Fruit fly (Drosophila melanogaster) whole organism: Measurements from ENCODE around the gene CG18233.

Source experiments
- CG8478 ChIP-seq: fragments of >200 bp; optimal IDR thresholded peaks from 2 replicates; lab custom pipeline; 2018; ENCODE audit warnings: inconsistent platforms
- Dll ChIP-seq: fragments of >200 bp; optimal IDR thresholded peaks from 2 replicates; lab custom pipeline; 2017
- EcR ChIP-seq, 2 experiments: fragments of >200 bp; optimal IDR thresholded peaks; 2 replicates each; lab custom pipeline; 2017; ENCODE audit warnings: missing biosample characterization in 2 of 2, missing genetic modification characterization in 2 of 2, missing genetic modification reagents in 2 of 2
- pan ChIP-seq: fragments of >200 bp; optimal IDR thresholded peaks from 2 replicates; lab custom pipeline; 2017
- psq ChIP-seq: fragments of >200 bp; optimal IDR thresholded peaks from 2 replicates; lab custom pipeline; 2017
- usp ChIP-seq: fragments of >200 bp; optimal IDR thresholded peaks from 2 replicates; lab custom pipeline; 2017; ENCODE audit warnings: missing biosample characterization, missing genetic modification characterization, mixed read lengths

Gene CG18233

dm6 chr3L:18638487-18638886, 33.2 kb downstream of the CG18233 start:
- TF ChIP-seq Dll (lab: Kevin White, UChicago) (no peak), CG8478 (lab: Kevin White, UChicago) (no peak), EcR (GFP tag; optimal IDR thresholded peaks at IDR 0.05; lab: Kevin White, UChicago) (no peak), psq (lab: Kevin White, UChicago) (no peak), usp (no peak), pan (lab: Kevin White, UChicago) (no peak)

DNA sequence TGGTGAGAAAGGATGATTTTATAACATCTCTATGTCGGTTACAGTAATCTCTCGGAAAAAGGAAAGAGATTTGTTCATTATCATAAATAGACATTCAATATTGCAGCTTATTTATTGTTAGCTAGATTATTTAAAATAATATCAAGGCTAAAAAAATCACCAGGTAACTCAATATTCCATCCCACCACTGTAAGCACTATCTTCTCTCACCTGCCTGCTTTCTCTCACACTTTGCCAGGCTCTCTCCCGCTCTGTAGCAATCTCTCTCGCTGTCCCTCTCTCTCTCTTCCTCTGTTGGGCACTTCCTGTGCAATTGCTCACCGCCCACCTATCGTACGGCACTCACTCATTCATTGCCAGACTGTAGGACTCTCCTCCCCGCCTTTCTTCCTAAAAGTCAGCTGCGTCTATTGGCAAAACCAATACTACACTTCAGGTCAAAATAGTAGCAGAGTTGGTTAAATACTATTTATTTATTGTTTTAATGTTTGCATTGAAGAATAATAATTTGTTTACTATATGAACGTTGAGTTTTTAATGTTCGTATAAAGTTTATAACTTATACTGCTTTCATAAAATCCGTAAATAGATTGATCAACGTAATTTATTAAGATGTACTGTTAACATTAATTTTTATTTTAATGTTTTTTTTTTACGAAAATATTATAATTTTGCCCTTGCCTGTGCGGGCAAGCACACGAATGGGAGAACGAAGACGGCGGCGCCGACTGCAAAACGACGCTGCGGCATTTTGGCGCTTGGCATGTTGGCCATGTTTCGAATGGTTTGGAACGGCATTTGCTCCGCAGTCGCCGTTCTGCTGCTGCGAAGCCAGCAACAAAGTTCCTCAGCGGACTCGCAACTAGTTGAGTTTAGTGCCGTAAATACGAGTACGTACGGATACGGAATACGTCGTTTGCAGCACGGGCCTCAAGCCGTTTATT, 35.6 kb downstream of the CG18233 start:
- TF ChIP-seq Dll (lab: Kevin White, UChicago) (no peak), CG8478 (lab: Kevin White, UChicago) (no peak), pan (lab: Kevin White, UChicago) (no peak), EcR (GFP tag; optimal IDR thresholded peaks at IDR 0.05; lab: Kevin White, UChicago) (no peak), psq (lab: Kevin White, UChicago) (no peak), usp (no peak)

DNA sequence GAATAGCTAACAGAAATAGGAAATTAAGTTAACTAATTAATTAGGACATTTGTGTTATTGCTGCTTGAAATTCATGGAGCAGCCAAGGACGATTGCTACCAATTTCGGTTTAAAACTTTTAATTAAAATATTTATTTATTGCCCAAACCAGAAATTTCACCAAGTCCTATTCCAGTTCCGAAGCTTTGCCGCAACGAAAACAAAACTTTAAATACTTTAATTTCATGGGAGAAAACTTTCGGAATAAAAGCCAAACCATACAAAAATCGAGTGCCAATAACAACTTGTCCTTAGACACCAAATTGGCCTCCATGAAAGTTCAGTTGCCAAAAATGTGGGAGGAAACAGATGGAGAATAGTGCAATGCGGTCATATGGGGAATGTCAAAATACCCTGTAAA, 38.0 kb downstream of the CG18233 start:
- TF ChIP-seq pan (lab: Kevin White, UChicago) (no peak), usp (no peak), CG8478 (lab: Kevin White, UChicago) (no peak), EcR (GFP tag; optimal IDR thresholded peaks at IDR 0.05; lab: Kevin White, UChicago) (no peak), Dll (lab: Kevin White, UChicago) (no peak), psq (lab: Kevin White, UChicago) (no peak)

DNA sequence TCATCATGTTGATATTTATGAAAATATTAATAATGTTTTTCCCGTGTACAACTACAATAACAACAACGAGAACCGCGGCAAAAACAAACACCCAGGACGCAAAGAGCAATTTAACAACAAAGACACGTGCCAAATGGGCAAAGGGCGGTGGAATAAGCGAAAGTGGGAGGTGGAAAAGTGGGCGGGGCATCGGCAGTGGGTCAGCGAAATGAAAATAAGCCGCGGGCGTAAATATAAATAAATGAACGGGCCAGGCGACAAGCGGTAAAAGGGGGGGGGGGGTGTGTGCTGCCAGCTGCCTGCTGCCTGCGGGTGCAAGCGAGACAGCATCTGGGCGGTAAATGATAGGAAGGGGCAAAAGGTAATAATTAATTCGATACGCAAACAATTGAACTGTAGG, 48.5 kb downstream of the CG18233 start:
- TF ChIP-seq EcR (GFP tag; optimal IDR thresholded peaks at IDR 0.05; lab: Kevin White, UChicago) = no peak
- TF ChIP-seq CG8478 (lab: Kevin White, UChicago) = no peak
- TF ChIP-seq pan (lab: Kevin White, UChicago) = no peak
- TF ChIP-seq psq (lab: Kevin White, UChicago) = no peak
- TF ChIP-seq Dll (lab: Kevin White, UChicago) = no peak
- no peak for TF ChIP-seq usp
